Worm (Caenorhabditis elegans): ENCODE measurements around the gene djr-1.1.

- no peak for TF ChIP-seq dao-5 (tag; optimal IDR thresholded peaks at IDR 0.05)
- no peak for TF ChIP-seq him-1 (tag; optimal IDR thresholded peaks at IDR 0.05)
These were observed 26.8 kb upstream of the djr-1.1 start, which contains the start of gene scc-2 for ce11 chrII:263563-263962.

Data from whole organism, L4/young adult.